Worm (Caenorhabditis elegans): ENCODE measurements around the gene F53H4.2.

F53H4.2 gene

DNA sequence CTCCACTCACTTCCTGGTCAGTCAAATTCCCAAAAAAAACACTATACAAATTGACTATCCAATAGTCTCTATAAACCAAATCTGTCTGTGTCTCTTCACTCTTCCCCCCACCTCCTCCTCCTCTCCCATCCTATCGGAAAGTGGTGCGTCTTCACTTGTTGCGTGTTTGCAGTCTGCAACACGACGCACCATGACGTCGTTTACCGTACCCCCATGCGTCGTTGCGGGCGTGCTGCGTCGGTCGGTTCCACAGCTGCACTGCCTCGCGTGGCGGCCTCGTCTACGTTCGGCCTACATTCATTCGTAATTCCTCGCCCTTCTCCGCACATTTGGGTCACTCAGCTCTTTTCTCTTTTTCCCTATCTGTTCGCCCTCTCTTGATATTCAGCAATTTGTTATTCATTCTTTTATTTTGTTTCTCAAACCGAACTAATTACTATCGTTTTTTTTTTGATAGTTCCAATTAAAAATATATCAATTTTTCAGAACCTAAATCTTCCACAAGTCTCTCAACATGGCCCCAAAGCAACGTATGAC, 15.8 kb upstream of the F53H4.2 start, which contains the start of gene serp-1.1 (continued):
- TF ChIP-seq Y105C5A.15 (GFP tag; IDR thresholded peaks at IDR 0.05) (0 out of 2 replicates have a peak, but pooled peaks have one; percentile 55), ctbp-1 (GFP tag; IDR thresholded peaks at IDR 0.05) (peak; percentile 98), madf-9 (GFP tag; conservative IDR thresholded peaks at IDR 0.05) (peak; percentile 97), daf-12 (tag; optimal IDR thresholded peaks at IDR 0.05) (no peak), spr-3 (GFP tag; optimal IDR thresholded peaks at IDR 0.05) (peak; percentile 97), tag-97 (GFP tag; IDR thresholded peaks at IDR 0.05) (no peak), saeg-2 (GFP tag; IDR thresholded peaks at IDR 0.05) (peak; percentile 98), ZK546.5 (tag; optimal IDR thresholded peaks at IDR 0.05) (peak in 1 of 2 experiments; percentile 73), nhr-237 (tag; optimal IDR thresholded peaks at IDR 0.05) (peak; percentile 76), dve-1 (tag; optimal IDR thresholded peaks at IDR 0.05; ENCODE audit: insufficient read depth) (peak; percentile 100), egl-43 (GFP tag; IDR thresholded peaks at IDR 0.05) (peak; percentile 98), ztf-7 (tag; optimal IDR thresholded peaks at IDR 0.05) (peak; percentile 94), sdz-12 (GFP tag; optimal IDR thresholded peaks at IDR 0.05) (peak; percentile 20), lin-38 (GFP tag; IDR thresholded peaks at IDR 0.05) (peak; percentile 93), mdt-29 (GFP tag; IDR thresholded peaks at IDR 0.05) (peak; percentile 92), F26F4.8 (GFP tag; conservative IDR thresholded peaks at IDR 0.05) (no peak), Y48G9A.11 (GFP tag; IDR thresholded peaks at IDR 0.05) (peak; percentile 49; the same call in 1 of the 2 replicates), fkh-10 (GFP tag; optimal IDR thresholded peaks at IDR 0.05) (peak; percentile 96), Y5F2A.4 (GFP tag; optimal IDR thresholded peaks at IDR 0.05) (peak; percentile 85), dpl-1 (GFP tag; optimal IDR thresholded peaks at IDR 0.05) (peak; percentile 85), Y75B8A.6 (GFP tag; IDR thresholded peaks at IDR 0.05) (peak; percentile 96), snpc-4 (tag; optimal IDR thresholded peaks at IDR 0.05) (peak; percentile 42), duxl-1 (tag; optimal IDR thresholded peaks at IDR 0.05; ENCODE audit: poor library complexity) (peak; percentile 97), hlh-11 (tag; optimal IDR thresholded peaks at IDR 0.05) (peak; percentile 100), pqm-1 (tag; optimal IDR thresholded peaks at IDR 0.05) (peak; percentile 91), ceh-20 (GFP tag; IDR thresholded peaks at IDR 0.05) (peak; percentile 99), nhr-41 (GFP tag; IDR thresholded peaks at IDR 0.05) (peak; percentile 99), unc-130 (GFP tag; optimal IDR thresholded peaks at IDR 0.05) (no peak), daf-19 (GFP tag; conservative IDR thresholded peaks at IDR 0.05) (no peak), mep-1 (tag; optimal IDR thresholded peaks at IDR 0.05) (peak; percentile 99), ZK337.2 (GFP tag; IDR thresholded peaks at IDR 0.05) (0 out of 2 replicates have a peak, but pooled peaks have one; percentile 51), spr-1 (tag; optimal IDR thresholded peaks at IDR 0.05) (peak; percentile 97), ceh-44 (GFP tag; IDR thresholded peaks at IDR 0.05) (peak; percentile 25; the same call in 1 of the 2 replicates), arid-1 (GFP tag; conservative IDR thresholded peaks at IDR 0.05) (peak; percentile 96), lin-15B (tag; optimal IDR thresholded peaks at IDR 0.05) (peak; percentile 64), F49E8.2 (tag; optimal IDR thresholded peaks at IDR 0.05; ENCODE audit: borderline replicate concordance) (no peak), jun-1 (tag; optimal IDR thresholded peaks at IDR 0.05) (peak; percentile 95), dmd-6 (GFP tag; IDR thresholded peaks at IDR 0.05) (peak; percentile 100), ceh-82 (tag; optimal IDR thresholded peaks at IDR 0.05) (no peak), egl-27 (tag; optimal IDR thresholded peaks at IDR 0.05) (peak; percentile 85), snpc-1.2 (GFP tag; IDR thresholded peaks at IDR 0.05) (peak; percentile 70; the same call in 1 of the 2 replicates), aha-1 (tag) (peak; percentile 100), tra-1 (GFP tag; IDR thresholded peaks at IDR 0.05) (peak; percentile 99), F10B5.3 (tag; optimal IDR thresholded peaks at IDR 0.05) (peak; percentile 92), cey-2 (tag; optimal IDR thresholded peaks at IDR 0.05; ENCODE audit: borderline replicate concordance, insufficient read depth) (no peak), mdl-1 (tag; optimal IDR thresholded peaks at IDR 0.05) (peak; percentile 93 to 99), hmg-1.1 (GFP tag; IDR thresholded peaks at IDR 0.05) (peak; percentile 99), nhr-42 (GFP tag; IDR thresholded peaks at IDR 0.05) (peak; percentile 98), dmd-8 (GFP tag; IDR thresholded peaks at IDR 0.05) (peak; percentile 81), zfp-2 (tag; optimal IDR thresholded peaks at IDR 0.05) (peak; percentile 83)
